Fruit fly (Drosophila melanogaster) whole organism, wandering third instar larva: ENCODE results near the gene CG6296.

Source experiments
- Abd-B ChIP-seq: fragments of >200 bp; optimal IDR thresholded peaks from 2 replicates; lab custom pipeline; 2017; ENCODE audit warnings: missing biosample characterization, missing genetic modification characterization
- Jra ChIP-seq: sonication (Bioruptor generic); optimal IDR thresholded peaks from 2 replicates; lab custom pipeline; 2016; ENCODE audit warnings: missing biosample characterization, missing genetic modification characterization
- br ChIP-seq: fragments of 200-800 bp; sonication (Bioruptor generic); optimal IDR thresholded peaks from 2 replicates; lab custom pipeline; 2016; ENCODE audit warnings: missing biosample characterization, missing genetic modification characterization
- brk ChIP-seq: fragments of 200-800 bp; sonication (Bioruptor generic); optimal IDR thresholded peaks from 2 replicates; lab custom pipeline; 2016; ENCODE audit warnings: missing biosample characterization, mild to moderate bottlenecking, missing genetic modification characterization
- ey ChIP-seq: fragments of 200-800 bp; sonication (Bioruptor generic); optimal IDR thresholded peaks from 2 replicates; lab custom pipeline; 2016; ENCODE audit warnings: missing biosample characterization, missing genetic modification characterization
- lola ChIP-seq: fragments of >200 bp; optimal IDR thresholded peaks from 2 replicates; lab custom pipeline; 2017; ENCODE audit warnings: missing biosample characterization, missing genetic modification characterization
- psq ChIP-seq: fragments of 200-800 bp; sonication (Bioruptor generic); optimal IDR thresholded peaks from 3 replicates; lab custom pipeline; 2017; ENCODE audit warnings: missing biosample characterization, mild to moderate bottlenecking, missing genetic modification characterization, moderate library complexity
- usp ChIP-seq: fragments of >200 bp; optimal IDR thresholded peaks from 2 replicates; lab custom pipeline; 2017; ENCODE audit warnings: missing biosample characterization, missing genetic modification characterization

- TF ChIP-seq Jra: no peak
- TF ChIP-seq ey (GFP tag; lab: Kevin White, UChicago): no peak
- no peak for TF ChIP-seq Abd-B (GFP tag; lab: Kevin White, UChicago)
- no peak for TF ChIP-seq lola (GFP tag; lab: Kevin White, UChicago)
- TF ChIP-seq brk: no peak
- no peak for TF ChIP-seq psq
- TF ChIP-seq br (GFP tag; lab: Kevin White, UChicago): no peak
- TF ChIP-seq usp: no peak
Observed at dm6 chr3R:27023117-27023516, 17.8 kb upstream of the CG6296 start, which contains the start of gene CG6277.
